Fruit fly (Drosophila melanogaster): ENCODE data around the gene Mpv17.
A peak's percentile ranks its signal among the peaks of the same experiment; 100 is the strongest.

The Mpv17 gene

dm6 chr4:1029198-1029795 lies at the start of gene Mpv17:
Mpv17 (minus strand) TSS chr4:1029361.
- TF ChIP-seq CG31627 (GFP tag; optimal IDR thresholded peaks at IDR 0.05) (peak; percentile 14), dac (GFP tag; optimal IDR thresholded peaks at IDR 0.05) (no peak), Smox (GFP tag; optimal IDR thresholded peaks at IDR 0.05) (peak; percentile 37), Ets96B (tag; optimal IDR thresholded peaks at IDR 0.05) (no peak), CG11294 (GFP tag; IDR thresholded peaks at IDR 0.05) (no peak), fkh (GFP tag; optimal IDR thresholded peaks at IDR 0.05) (no peak), CG10631 (GFP tag; optimal IDR thresholded peaks at IDR 0.05) (no peak), topi (GFP tag; optimal IDR thresholded peaks at IDR 0.05) (peak; percentile 12), OdsH (GFP tag; optimal IDR thresholded peaks at IDR 0.05) (peak; percentile 12), Eip78C (GFP tag) (peak; percentile 62), Gug (GFP tag; IDR thresholded peaks at IDR 0.05) (no peak), esn (GFP tag; optimal IDR thresholded peaks at IDR 0.05) (peak; percentile 46), CG8119 (GFP tag; IDR thresholded peaks at IDR 0.05) (no peak), Eip93F (GFP tag; optimal IDR thresholded peaks at IDR 0.05) (peak; percentile 13), CG8632 (GFP tag; optimal IDR thresholded peaks at IDR 0.05) (no peak), CG6854 (GFP tag; optimal IDR thresholded peaks at IDR 0.05) (no peak), CG32006 (GFP tag; optimal IDR thresholded peaks at IDR 0.05) (no peak), Hr39 (GFP tag; optimal IDR thresholded peaks at IDR 0.05) (peak; percentile 14), lz (GFP tag; optimal IDR thresholded peaks at IDR 0.05) (no peak), CG4318 (GFP tag; optimal IDR thresholded peaks at IDR 0.05) (no peak), pdm3 (GFP tag; optimal IDR thresholded peaks at IDR 0.05) (peak; percentile 20), eg (GFP tag; IDR thresholded peaks at IDR 0.05) (no peak), Hr4 (GFP tag; optimal IDR thresholded peaks at IDR 0.05) (peak; percentile 13), net (GFP tag; optimal IDR thresholded peaks at IDR 0.05) (no peak), CG6163 (GFP tag; IDR thresholded peaks at IDR 0.05) (no peak), cyc (GFP tag; optimal IDR thresholded peaks at IDR 0.05) (no peak), salr (GFP tag; optimal IDR thresholded peaks at IDR 0.05) (no peak), CG6792 (GFP tag; optimal IDR thresholded peaks at IDR 0.05) (no peak), vri (GFP tag; optimal IDR thresholded peaks at IDR 0.05) (peak; percentile 35), svp (GFP tag) (peak; percentile 48), CG3919 (GFP tag; optimal IDR thresholded peaks at IDR 0.05) (peak; percentile 22), ss (GFP tag; optimal IDR thresholded peaks at IDR 0.05) (no peak), achi (GFP tag; optimal IDR thresholded peaks at IDR 0.05) (peak; percentile 13), CG6808 (GFP tag; optimal IDR thresholded peaks at IDR 0.05) (no peak), Lpt (GFP tag; optimal IDR thresholded peaks at IDR 0.05) (no peak), CG8319 (GFP tag; optimal IDR thresholded peaks at IDR 0.05) (no peak), Met (GFP tag; optimal IDR thresholded peaks at IDR 0.05) (peak; percentile 38), acj6 (GFP tag; optimal IDR thresholded peaks at IDR 0.05) (no peak)

DNA sequence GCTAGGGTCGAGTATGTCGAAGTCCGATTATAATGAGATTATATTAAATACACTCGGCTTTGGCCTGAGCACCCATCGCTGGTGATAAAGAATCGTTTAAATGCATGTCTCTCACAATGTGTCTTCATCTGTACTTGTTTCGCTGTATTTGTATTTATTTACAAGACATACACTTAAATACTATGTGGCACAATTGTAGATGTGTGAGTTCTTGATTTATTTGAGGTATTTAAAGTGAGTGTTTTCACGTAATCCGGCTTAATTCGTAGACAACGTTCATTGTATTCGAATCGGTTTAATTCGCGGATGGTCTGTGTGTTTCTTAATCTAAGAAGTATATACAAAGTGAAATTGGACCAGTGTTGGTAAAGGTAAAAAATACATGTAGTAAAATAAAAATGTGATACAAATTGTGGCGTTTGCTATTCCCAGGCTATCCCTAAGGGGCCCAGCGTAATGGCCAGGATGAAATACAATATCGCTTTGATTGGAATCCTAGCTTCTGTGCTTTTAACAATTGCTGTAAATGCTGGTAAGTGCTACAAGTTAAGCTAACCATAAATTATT lies 35.6 kb upstream of the Mpv17 start, which contains the start of gene Zyx:
TSS of gene Zyx (minus strand) at position 350 of the 567 bp plus-strand sequence.
- TF ChIP-seq fd59A (GFP tag; optimal IDR thresholded peaks at IDR 0.05) (no peak), Ets21C (GFP tag; optimal IDR thresholded peaks at IDR 0.05) (no peak), CG8319 (GFP tag; optimal IDR thresholded peaks at IDR 0.05) (no peak), Eip75B (GFP tag; optimal IDR thresholded peaks at IDR 0.05) (no peak), vri (GFP tag; optimal IDR thresholded peaks at IDR 0.05) (no peak), svp (GFP tag) (no peak), Lpt (GFP tag; optimal IDR thresholded peaks at IDR 0.05) (no peak), Blimp-1 (GFP tag; optimal IDR thresholded peaks at IDR 0.05) (no peak), Sox102F (GFP tag; optimal IDR thresholded peaks at IDR 0.05) (no peak), CG32006 (GFP tag; optimal IDR thresholded peaks at IDR 0.05) (no peak), eg (GFP tag; IDR thresholded peaks at IDR 0.05) (no peak), Sox15 (GFP tag; optimal IDR thresholded peaks at IDR 0.05) (no peak), CG6808 (GFP tag; optimal IDR thresholded peaks at IDR 0.05) (no peak), Eip93F (GFP tag; optimal IDR thresholded peaks at IDR 0.05) (no peak), topi (GFP tag; optimal IDR thresholded peaks at IDR 0.05) (no peak), Smox (GFP tag; optimal IDR thresholded peaks at IDR 0.05) (no peak), net (GFP tag; optimal IDR thresholded peaks at IDR 0.05) (no peak), Sox14 (GFP tag; optimal IDR thresholded peaks at IDR 0.05) (no peak), achi (GFP tag; optimal IDR thresholded peaks at IDR 0.05) (no peak)

All from whole organism, prepupa.